Fruit fly (Drosophila melanogaster) whole organism: Measurements from ENCODE around the gene CG5808.

ENCODE experiments used
- EcR ChIP-seq, 2 experiments: fragments of >200 bp; optimal IDR thresholded peaks; 2 replicates each; lab custom pipeline; 2017; ENCODE audit warnings: missing biosample characterization in 2 of 2, missing genetic modification characterization in 2 of 2, missing genetic modification reagents in 2 of 2
- pan ChIP-seq: fragments of >200 bp; optimal IDR thresholded peaks from 2 replicates; lab custom pipeline; 2017
- psq ChIP-seq: fragments of >200 bp; optimal IDR thresholded peaks from 2 replicates; lab custom pipeline; 2017
- usp ChIP-seq: fragments of >200 bp; optimal IDR thresholded peaks from 2 replicates; lab custom pipeline; 2017; ENCODE audit warnings: missing biosample characterization, missing genetic modification characterization, mixed read lengths

- no peak for TF ChIP-seq psq (lab: Kevin White, UChicago)
- TF ChIP-seq usp (GFP tag; lab: Kevin White, UChicago), result no peak
- no peak for TF ChIP-seq pan (lab: Kevin White, UChicago)
- no peak for TF ChIP-seq EcR (GFP tag; optimal IDR thresholded peaks at IDR 0.05; lab: Kevin White, UChicago)
These were observed 33.6 kb upstream of the CG5808 start, which contains the start of gene CG7006 for dm6 chr3R:24850420-24850819.
